Fruit fly (Drosophila melanogaster) whole organism, pupa: ENCODE measurements around the gene MED27.

Source experiments
- CG13204 ChIP-seq: fragments of 200-800 bp; sonication (Bioruptor generic); optimal IDR thresholded peaks from 2 replicates; lab custom pipeline; 2018; ENCODE audit warnings: missing biosample characterization, mild to moderate bottlenecking, missing genetic modification characterization, moderate library complexity
- CG15710 ChIP-seq: fragments of 200-800 bp; sonication (Bioruptor generic); optimal IDR thresholded peaks from 2 replicates; lab custom pipeline; 2018; ENCODE audit warnings: missing biosample characterization, mild to moderate bottlenecking, missing genetic modification characterization, moderate library complexity
- CG4496 ChIP-seq: fragments of 200-800 bp; sonication (Bioruptor generic); IDR thresholded peaks from 3 replicates; pipeline ENCODE4 v1.3.6; 2022; ENCODE audit warnings: missing biosample characterization, missing genetic modification characterization
- rn ChIP-seq: fragments of 200-800 bp; sonication (Bioruptor generic); IDR thresholded peaks from 2 replicates; pipeline ENCODE4 v1.3.6; 2022; ENCODE audit warnings: missing biosample characterization, missing genetic modification characterization

DNA sequence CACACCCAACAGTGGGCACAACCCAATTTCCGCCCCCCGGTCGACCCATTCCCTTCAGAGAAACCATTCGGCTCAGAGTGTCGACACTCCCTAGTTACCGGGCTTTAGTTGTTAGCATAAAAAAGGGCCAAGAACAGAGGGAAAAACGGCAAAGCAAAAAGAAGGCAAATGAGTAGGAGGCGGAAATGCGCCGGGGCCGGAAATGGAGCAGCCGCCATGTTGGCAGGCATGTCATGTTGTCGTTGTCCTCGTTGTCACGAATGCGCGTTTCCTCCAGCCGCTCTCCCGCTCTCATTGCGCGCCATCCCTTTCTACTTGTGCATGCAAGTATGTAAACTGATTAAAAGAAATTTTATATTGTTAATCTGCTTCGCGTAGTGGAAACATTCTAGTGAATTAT is 41.4 kb downstream of the MED27 start:
- peak; percentile 29; the same call in 1 of the 3 replicates for TF ChIP-seq CG4496 (GFP tag; lab: Robert Waterston, UW)
- no peak for TF ChIP-seq rn (GFP tag; lab: Robert Waterston, UW)
- TF ChIP-seq CG15710 (tag; lab: Kevin White, UChicago): no peak
- TF ChIP-seq CG13204: no peak
